Worm (Caenorhabditis elegans) whole organism, early embryonic: ENCODE data around the gene clec-169.

Experiments used
- B0310.2 ChIP-seq: sonication (generic microtip); optimal IDR thresholded peaks from 2 replicates; lab custom pipeline; 2016; ENCODE audit warnings: mild to moderate bottlenecking, missing genetic modification characterization, missing compliant biosample characterization
- F13C5.2 ChIP-seq: sonication (generic microtip); optimal IDR thresholded peaks from 2 replicates; lab custom pipeline; 2017; ENCODE audit warnings: mild to moderate bottlenecking, missing genetic modification characterization, inconsistent platforms, missing compliant biosample characterization
- aly-1 ChIP-seq: sonication (generic microtip); optimal IDR thresholded peaks from 2 replicates; lab custom pipeline; 2016; ENCODE audit warnings: missing genetic modification characterization, missing compliant biosample characterization
- ama-1 ChIP-seq: fragments of 150-350 bp; optimal IDR thresholded peaks from 2 replicates; lab custom pipeline; 2014
- ceh-13 ChIP-seq: fragments of 200-800 bp; sonication (Bioruptor generic); optimal IDR thresholded peaks from 2 replicates; lab custom pipeline; 2018; ENCODE audit warnings: mild to moderate bottlenecking, missing genetic modification characterization, missing compliant biosample characterization
- ceh-36 ChIP-seq: sonication (generic microtip); optimal IDR thresholded peaks from 2 replicates; lab custom pipeline; 2016; ENCODE audit warnings: missing genetic modification characterization, inconsistent platforms, missing compliant biosample characterization
- ets-7 ChIP-seq: sonication (generic microtip); optimal IDR thresholded peaks from 2 replicates; lab custom pipeline; 2016; ENCODE audit warnings: missing genotype, missing genetic modification characterization, missing compliant biosample characterization
- flt-1 ChIP-seq: fragments of 200-800 bp; sonication (Bioruptor generic); IDR thresholded peaks from 2 replicates; pipeline ENCODE4 v1.3.6; 2022; ENCODE audit warnings: missing genetic modification characterization, missing compliant biosample characterization
- hmbx-1 ChIP-seq: sonication (generic microtip); optimal IDR thresholded peaks from 2 replicates; lab custom pipeline; 2016; ENCODE audit warnings: mild to moderate bottlenecking, missing genetic modification characterization, missing compliant biosample characterization
- hmg-4 ChIP-seq: fragments of 200-800 bp; sonication (Bioruptor generic); optimal IDR thresholded peaks from 2 replicates; lab custom pipeline; 2018; ENCODE audit warnings: mild to moderate bottlenecking, missing genetic modification characterization, missing compliant biosample characterization
- hnd-1 ChIP-seq: sonication (generic microtip); optimal IDR thresholded peaks from 2 replicates; lab custom pipeline; 2016; ENCODE audit warnings: missing genetic modification characterization, missing compliant biosample characterization
- pes-1 ChIP-seq: fragments of 200-800 bp; sonication (Bioruptor generic); IDR thresholded peaks from 2 replicates; pipeline ENCODE4 v1.3.6; 2022; ENCODE audit warnings: missing genetic modification reagents, missing genetic modification characterization, missing compliant biosample characterization
- scrt-1 ChIP-seq: fragments of 200-800 bp; sonication (Bioruptor generic); IDR thresholded peaks from 2 replicates; pipeline ENCODE4 v1.3.6; 2022; ENCODE audit warnings: missing genetic modification characterization, missing compliant biosample characterization
- sea-1 ChIP-seq: fragments of 200-800 bp; sonication (Bioruptor generic); conservative IDR thresholded peaks from 2 replicates; pipeline ENCODE4 v1.3.6; 2022; ENCODE audit warnings: missing genetic modification characterization, missing compliant biosample characterization
- tbx-11 ChIP-seq: fragments of 200-800 bp; sonication (Bioruptor generic); IDR thresholded peaks from 2 replicates; pipeline ENCODE4 v1.3.6; 2022; ENCODE audit warnings: missing genetic modification characterization, missing compliant biosample characterization
- tbx-37 ChIP-seq: fragments of 200-800 bp; sonication (Bioruptor generic); conservative IDR thresholded peaks from 2 replicates; pipeline ENCODE4 v1.3.6; 2022; ENCODE audit warnings: missing genetic modification reagents, missing genetic modification characterization, missing compliant biosample characterization
- tra-4 ChIP-seq: sonication (generic microtip); optimal IDR thresholded peaks from 2 replicates; lab custom pipeline; 2017; ENCODE audit warnings: missing genetic modification characterization, missing compliant biosample characterization

clec-169 gene

ce11 chrIV:1256723-1257122 is 4.4 kb upstream of the clec-169 start, which contains the start of gene clec-168:
Gene clec-168, plus strand, starts transcription at chrIV:1256969.
- TF ChIP-seq ets-7 (tag; lab: Kevin White, UChicago) (no peak), tbx-37 (no peak), hmbx-1 (tag; lab: Kevin White, UChicago) (no peak), sea-1 (GFP tag; lab: Robert Waterston, UW) (no peak), tra-4 (tag; lab: Kevin White, UChicago) (no peak), aly-1 (tag; lab: Kevin White, UChicago) (no peak), pes-1 (GFP tag; lab: Robert Waterston, UW) (no peak), flt-1 (GFP tag; lab: Robert Waterston, UW) (no peak), ceh-13 (GFP tag; lab: Kevin White, UChicago) (no peak), B0310.2 (tag; lab: Kevin White, UChicago) (no peak), hmg-4 (GFP tag; lab: Kevin White, UChicago) (no peak)

DNA sequence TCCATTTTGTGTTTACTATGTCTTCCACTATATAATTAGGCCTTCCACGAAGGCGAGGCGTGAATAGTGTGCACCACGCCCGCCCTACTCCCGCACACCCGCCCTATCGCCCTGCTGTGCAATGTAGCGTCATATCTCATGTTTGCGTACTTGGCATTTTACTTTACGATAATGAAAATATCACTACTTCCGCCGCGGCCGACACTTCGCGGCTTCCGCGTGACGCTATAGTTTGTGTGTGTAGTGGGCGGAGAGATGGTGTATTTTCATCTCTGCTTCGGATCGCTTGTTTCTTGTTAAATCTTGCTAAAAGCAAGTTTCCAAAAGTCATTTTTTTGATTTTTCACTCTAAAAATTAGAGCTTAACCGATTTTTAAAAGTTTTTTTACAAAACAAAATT is 650 bp upstream of the clec-169 start:
- TF ChIP-seq flt-1 (GFP tag; lab: Robert Waterston, UW) (no peak), tbx-11 (GFP tag; lab: Robert Waterston, UW) (no peak), scrt-1 (GFP tag; lab: Robert Waterston, UW) (no peak), ceh-13 (GFP tag; lab: Kevin White, UChicago) (no peak), hmg-4 (GFP tag; lab: Kevin White, UChicago) (no peak), B0310.2 (tag; lab: Kevin White, UChicago) (no peak), aly-1 (tag; lab: Kevin White, UChicago) (no peak), ets-7 (tag; lab: Kevin White, UChicago) (no peak), tra-4 (tag; lab: Kevin White, UChicago) (no peak), hnd-1 (tag; lab: Kevin White, UChicago) (no peak), ceh-36 (tag; lab: Kevin White, UChicago) (no peak), F13C5.2 (tag; lab: Kevin White, UChicago) (no peak), hmbx-1 (tag; lab: Kevin White, UChicago) (no peak)

- TF ChIP-seq tbx-37 = no peak
Observed at ce11 chrIV:1261930-1262329, 806 bp downstream of the clec-169 start.

DNA sequence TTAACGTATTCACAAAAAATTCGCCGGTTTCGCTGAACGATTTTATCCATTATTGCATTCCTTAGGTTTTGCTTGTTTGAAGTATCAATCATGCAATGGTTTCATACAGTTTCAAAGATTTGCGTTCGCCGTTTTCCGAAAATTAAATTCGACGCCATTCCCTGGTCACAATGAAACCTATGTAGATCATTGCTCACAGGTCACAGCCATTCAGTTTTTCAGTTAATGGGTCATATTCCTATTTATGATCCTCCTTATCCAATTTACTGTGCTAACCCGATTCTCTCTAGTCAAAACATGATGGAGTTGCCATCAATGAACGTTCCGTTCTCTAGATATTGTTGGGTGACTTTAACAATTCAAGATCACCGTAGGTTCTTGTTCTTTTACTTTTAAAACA is 3.8 kb downstream of the clec-169 start, which contains the start of gene F38A1.13:
TSS of gene F38A1.13 (plus strand) at position 301 of the 400 bp plus-strand sequence.
- no peak for TF ChIP-seq hmbx-1 (tag; lab: Kevin White, UChicago)
- no peak for TF ChIP-seq hnd-1 (tag; lab: Kevin White, UChicago)
- TF ChIP-seq ceh-13 (GFP tag; lab: Kevin White, UChicago) = no peak
- TF ChIP-seq tbx-37 = no peak
- TF ChIP-seq pes-1 (GFP tag; lab: Robert Waterston, UW) = no peak

ce11 chrIV:1266138-1266537 is 5.0 kb downstream of the clec-169 start:
- TF ChIP-seq pes-1 (GFP tag; lab: Robert Waterston, UW) (no peak), ama-1 (no peak), aly-1 (tag; lab: Kevin White, UChicago) (no peak), tbx-11 (GFP tag; lab: Robert Waterston, UW) (no peak), tra-4 (tag; lab: Kevin White, UChicago) (no peak), hnd-1 (tag; lab: Kevin White, UChicago) (no peak), scrt-1 (GFP tag; lab: Robert Waterston, UW) (no peak), ceh-13 (GFP tag; lab: Kevin White, UChicago) (no peak), ceh-36 (tag; lab: Kevin White, UChicago) (no peak), F13C5.2 (tag; lab: Kevin White, UChicago) (no peak), hmg-4 (GFP tag; lab: Kevin White, UChicago) (no peak), ets-7 (tag; lab: Kevin White, UChicago) (no peak), hmbx-1 (tag; lab: Kevin White, UChicago) (no peak), sea-1 (GFP tag; lab: Robert Waterston, UW) (no peak), tbx-37 (no peak), B0310.2 (tag; lab: Kevin White, UChicago) (no peak)

ce11 chrIV:1266724-1267123 is 5.6 kb downstream of the clec-169 start, which contains the start of gene clec-170:
Gene clec-170, plus strand, starts transcription at chrIV:1266866.
- TF ChIP-seq flt-1 (GFP tag; lab: Robert Waterston, UW) (no peak), hmg-4 (GFP tag; lab: Kevin White, UChicago) (no peak), ama-1 (no peak), sea-1 (GFP tag; lab: Robert Waterston, UW) (no peak), tbx-37 (no peak), aly-1 (tag; lab: Kevin White, UChicago) (no peak), ceh-36 (tag; lab: Kevin White, UChicago) (no peak), scrt-1 (GFP tag; lab: Robert Waterston, UW) (no peak), hmbx-1 (tag; lab: Kevin White, UChicago) (no peak), F13C5.2 (tag; lab: Kevin White, UChicago) (no peak), ceh-13 (GFP tag; lab: Kevin White, UChicago) (no peak), tbx-11 (GFP tag; lab: Robert Waterston, UW) (no peak), tra-4 (tag; lab: Kevin White, UChicago) (no peak), ets-7 (tag; lab: Kevin White, UChicago) (no peak)

DNA sequence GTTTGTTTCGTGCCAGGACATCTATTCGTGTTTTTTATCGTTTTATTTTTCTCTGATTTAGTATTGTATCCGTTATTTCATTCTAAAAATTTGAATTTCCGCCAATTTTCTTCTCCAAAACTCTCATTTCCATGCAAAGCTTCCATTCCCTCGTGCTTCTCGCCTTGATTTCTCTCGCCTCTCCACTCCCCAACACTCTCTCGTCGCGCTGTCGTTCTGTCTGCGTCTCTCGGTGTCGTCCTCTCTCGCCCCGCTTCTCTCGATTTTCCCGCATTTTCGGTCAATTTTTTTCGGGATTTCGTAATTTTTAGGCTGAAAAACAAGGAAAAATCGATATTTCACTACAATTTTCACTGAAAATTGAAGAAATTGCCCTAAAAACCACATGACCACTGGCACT is 13.5 kb downstream of the clec-169 start, which contains the start of gene C09E9.1:
TSS of gene C09E9.1 (plus strand) at position 286 of the 400 bp plus-strand sequence.
- TF ChIP-seq sea-1 (GFP tag; lab: Robert Waterston, UW) (no peak), ets-7 (tag; lab: Kevin White, UChicago) (no peak), tbx-37 (no peak), pes-1 (GFP tag; lab: Robert Waterston, UW) (no peak), aly-1 (tag; lab: Kevin White, UChicago) (no peak), ceh-13 (GFP tag; lab: Kevin White, UChicago) (no peak), tbx-11 (GFP tag; lab: Robert Waterston, UW) (no peak), tra-4 (tag; lab: Kevin White, UChicago) (no peak), hmg-4 (GFP tag; lab: Kevin White, UChicago) (no peak), ceh-36 (tag; lab: Kevin White, UChicago) (no peak), scrt-1 (GFP tag; lab: Robert Waterston, UW) (no peak), F13C5.2 (tag; lab: Kevin White, UChicago) (no peak), B0310.2 (tag; lab: Kevin White, UChicago) (no peak), hmbx-1 (tag; lab: Kevin White, UChicago) (no peak), ama-1 (no peak), flt-1 (GFP tag; lab: Robert Waterston, UW) (no peak), hnd-1 (tag; lab: Kevin White, UChicago) (no peak)
